Worm (Caenorhabditis elegans): ENCODE results near the gene T11F8.4.
A peak's percentile ranks its signal among the peaks of the same experiment; 100 is the strongest.

Gene T11F8.4

DNA sequence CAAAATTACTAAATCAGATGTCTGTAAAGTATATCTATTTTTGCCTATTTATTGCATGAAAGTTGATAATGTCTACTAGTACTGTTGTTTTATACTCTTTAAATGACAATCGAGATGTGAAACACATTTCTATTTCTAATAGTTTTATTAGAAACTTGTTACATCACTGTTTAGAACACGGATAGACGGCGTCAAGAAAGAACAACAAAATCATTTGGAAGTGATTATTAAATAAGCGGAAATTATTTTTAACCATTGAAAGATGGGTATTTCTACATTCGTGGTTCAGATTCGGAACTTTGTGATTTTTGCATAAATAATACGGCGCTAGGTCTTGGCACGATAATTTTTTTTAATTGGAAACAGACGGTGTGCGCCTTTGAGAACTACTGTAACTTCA, 3.3 kb downstream of the T11F8.4 start (continued):
- TF ChIP-seq nfya-2 (GFP tag; IDR thresholded peaks at IDR 0.05) = no peak; the same call in 1 of the 2 replicates
- TF ChIP-seq lir-1 (GFP tag; conservative IDR thresholded peaks at IDR 0.05) = 0 out of 2 replicates have a peak, but pooled peaks have one; percentile 48
- no peak for TF ChIP-seq ceh-40 (GFP tag; IDR thresholded peaks at IDR 0.05)
- no peak for TF ChIP-seq nhr-27 (tag; optimal IDR thresholded peaks at IDR 0.05)
- peak; percentile 67 for TF ChIP-seq snpc-1.3 (tag; optimal IDR thresholded peaks at IDR 0.05; ENCODE audit: insufficient read depth)
- TF ChIP-seq B0336.3 (GFP tag; IDR thresholded peaks at IDR 0.05) = 0 out of 2 replicates have a peak, but pooled peaks have one; percentile 32
- peak in 1 of 3 experiments; percentile 42 for TF ChIP-seq lin-35 (GFP tag; optimal IDR thresholded peaks at IDR 0.05)
- TF ChIP-seq ceh-91 (GFP tag; IDR thresholded peaks at IDR 0.05) = 0 out of 2 replicates have a peak, but pooled peaks have one; percentile 20
- no peak for TF ChIP-seq ztf-25 (GFP tag; IDR thresholded peaks at IDR 0.05)
- peak; percentile 43 for TF ChIP-seq hmg-1.2 (GFP tag; IDR thresholded peaks at IDR 0.05)
- peak; percentile 12 for TF ChIP-seq unc-130 (GFP tag; optimal IDR thresholded peaks at IDR 0.05)
- no peak for TF ChIP-seq ZK185.1 (tag; optimal IDR thresholded peaks at IDR 0.05; ENCODE audit: poor library complexity, severe bottlenecking)
- no peak for TF ChIP-seq chd-7 (tag; optimal IDR thresholded peaks at IDR 0.05)
- no peak; the same call in 1 of the 2 replicates for TF ChIP-seq hmg-20 (GFP tag; IDR thresholded peaks at IDR 0.05)
- peak; percentile 23; the same call in 1 of the 2 replicates for TF ChIP-seq rcor-1 (GFP tag; IDR thresholded peaks at IDR 0.05)
- peak; percentile 2 for TF ChIP-seq snpc-3.4 (tag; optimal IDR thresholded peaks at IDR 0.05)
- TF ChIP-seq Y79H2A.3 (GFP tag; conservative IDR thresholded peaks at IDR 0.05) = peak; percentile 53; the same call in 1 of the 2 replicates
- 0 out of 2 replicates have a peak, but pooled peaks have one; percentile 8 for TF ChIP-seq nfyb-1 (GFP tag; IDR thresholded peaks at IDR 0.05)
- TF ChIP-seq efl-1 (GFP tag; optimal IDR thresholded peaks at IDR 0.05) = peak; percentile 26
- TF ChIP-seq sdz-38 (tag; optimal IDR thresholded peaks at IDR 0.05) = no peak
- peak; percentile 31 for TF ChIP-seq tbp1 (GFP tag; optimal IDR thresholded peaks at IDR 0.05)
- peak; percentile 85 for TF ChIP-seq attf-6 (GFP tag; IDR thresholded peaks at IDR 0.05)
- TF ChIP-seq madf-6 (GFP tag; IDR thresholded peaks at IDR 0.05) = peak; percentile 62
- no peak for TF ChIP-seq akir-1 (GFP tag; optimal IDR thresholded peaks at IDR 0.05)
- no peak for TF ChIP-seq cebp-1 (GFP tag; IDR thresholded peaks at IDR 0.05)
- TF ChIP-seq cebp-1 (tag; optimal IDR thresholded peaks at IDR 0.05) = no peak
- peak; percentile 55; the same call in 1 of the 2 replicates for TF ChIP-seq D2030.7 (GFP tag; IDR thresholded peaks at IDR 0.05)
- TF ChIP-seq ekl-4 (GFP tag; IDR thresholded peaks at IDR 0.05) = peak; percentile 48; the same call in 1 of the 2 replicates
- no peak for TF ChIP-seq ceh-27 (GFP tag; optimal IDR thresholded peaks at IDR 0.05)
- peak; percentile 26 for TF ChIP-seq lsl-1 (GFP tag; optimal IDR thresholded peaks at IDR 0.05)
- peak; percentile 34 for TF ChIP-seq snpc-4 (GFP tag; optimal IDR thresholded peaks at IDR 0.05)
- peak in 3 of 4 experiments; percentile 19 to 86 (median 74) for TF ChIP-seq snpc-4 (tag; optimal IDR thresholded peaks at IDR 0.05)
- TF ChIP-seq madf-8 (GFP tag; conservative IDR thresholded peaks at IDR 0.05) = 0 out of 2 replicates have a peak, but pooled peaks have one; percentile 30
- peak; percentile 33 for TF ChIP-seq xnd-1 (tag; optimal IDR thresholded peaks at IDR 0.05)
- no peak for TF ChIP-seq die-1 (tag; optimal IDR thresholded peaks at IDR 0.05)
- no peak for TF ChIP-seq Y56A3A.18 (GFP tag; IDR thresholded peaks at IDR 0.05)
- no peak for TF ChIP-seq Y67H2A.10 (GFP tag; conservative IDR thresholded peaks at IDR 0.05)
- no peak for TF ChIP-seq F23B12.7 (tag; optimal IDR thresholded peaks at IDR 0.05; ENCODE audit: insufficient read depth)
- TF ChIP-seq B0019.2 (GFP tag; conservative IDR thresholded peaks at IDR 0.05) = no peak
- TF ChIP-seq F33H1.4 (GFP tag; IDR thresholded peaks at IDR 0.05) = peak; percentile 55
- TF ChIP-seq hlh-12 (tag; optimal IDR thresholded peaks at IDR 0.05) = no peak
- TF ChIP-seq gei-17 (GFP tag; optimal IDR thresholded peaks at IDR 0.05) = no peak
- 0 out of 2 replicates have a peak, but pooled peaks have one; percentile 60 for TF ChIP-seq Y95B8A.8 (GFP tag; IDR thresholded peaks at IDR 0.05)
- no peak for TF ChIP-seq egl-44 (GFP tag; IDR thresholded peaks at IDR 0.05)
- no peak for TF ChIP-seq mxl-1 (tag; optimal IDR thresholded peaks at IDR 0.05)
- no peak for TF ChIP-seq ceh-79 (tag; optimal IDR thresholded peaks at IDR 0.05)
- TF ChIP-seq C17E4.6 (GFP tag; IDR thresholded peaks at IDR 0.05) = peak; percentile 67; the same call in 1 of the 2 replicates
- no peak for TF ChIP-seq mel-28 (tag; optimal IDR thresholded peaks at IDR 0.05; ENCODE audit: borderline replicate concordance)

Measured in whole organism, young adult.